Fruit fly (Drosophila melanogaster) whole organism, wandering third instar larva: ENCODE results near the gene CG3176.

Experiments used
- Abd-B ChIP-seq: fragments of >200 bp; optimal IDR thresholded peaks from 2 replicates; lab custom pipeline; 2017; ENCODE audit warnings: missing biosample characterization, missing genetic modification characterization
- CG9705 ChIP-seq: fragments of 200-800 bp; sonication (Bioruptor generic); optimal IDR thresholded peaks from 2 replicates; lab custom pipeline; 2018; ENCODE audit warnings: missing biosample characterization, mild to moderate bottlenecking, missing genetic modification characterization
- Dfd ChIP-seq: fragments of >200 bp; optimal IDR thresholded peaks from 2 replicates; lab custom pipeline; 2017; ENCODE audit warnings: missing biosample characterization, missing genetic modification characterization
- Dif ChIP-seq: fragments of 200-275, 200-300 bp; sonication (Bioruptor generic); optimal IDR thresholded peaks from 2 replicates; lab custom pipeline; 2018; ENCODE audit warnings: missing biosample characterization, missing genetic modification characterization; ENCODE audit not compliant: partially characterized antibody
- GATAd ChIP-seq: sonication (Bioruptor generic); optimal IDR thresholded peaks from 2 replicates; lab custom pipeline; 2016; ENCODE audit warnings: missing biosample characterization, missing genetic modification characterization
- HLH106 ChIP-seq: fragments of 200-800 bp; optimal IDR thresholded peaks from 3 replicates; lab custom pipeline; 2019; ENCODE audit warnings: missing biosample characterization, mild to moderate bottlenecking, missing genetic modification characterization, moderate library complexity
- Hr78 ChIP-seq: fragments of >200 bp; optimal IDR thresholded peaks from 2 replicates; lab custom pipeline; 2017; ENCODE audit warnings: missing biosample characterization, missing genetic modification characterization
- Hr83 ChIP-seq: fragments of 200-300 bp; sonication (Bioruptor generic); optimal IDR thresholded peaks from 2 replicates; lab custom pipeline; 2016; ENCODE audit warnings: missing biosample characterization, mild to moderate bottlenecking, missing genetic modification characterization, moderate library complexity; ENCODE audit not compliant: poor library complexity, severe bottlenecking
- Jra ChIP-seq: sonication (Bioruptor generic); optimal IDR thresholded peaks from 2 replicates; lab custom pipeline; 2016; ENCODE audit warnings: missing biosample characterization, missing genetic modification characterization
- Mio ChIP-seq: sonication (Bioruptor generic); optimal IDR thresholded peaks from 2 replicates; lab custom pipeline; 2016; ENCODE audit warnings: missing biosample characterization, missing genetic modification characterization
- Myc ChIP-seq: fragments of >200 bp; optimal IDR thresholded peaks from 2 replicates; lab custom pipeline; 2017
- N ChIP-seq: fragments of >200 bp; optimal IDR thresholded peaks from 2 replicates; lab custom pipeline; 2018; ENCODE audit warnings: missing biosample characterization, missing external identifiers, missing genetic modification characterization
- OdsH ChIP-seq: fragments of 200-800 bp; sonication (Bioruptor generic); optimal IDR thresholded peaks from 2 replicates; lab custom pipeline; 2016; ENCODE audit warnings: missing biosample characterization, mild to moderate bottlenecking, missing genetic modification characterization
- Rel ChIP-seq, 2 experiments: fragments of 200-800 bp; sonication (Bioruptor generic) in 1 of 2; optimal IDR thresholded peaks; 2 replicates in 1 of 2; 3 replicates in 1 of 2; lab custom pipeline; 2016 to 2019; ENCODE audit warnings: mild to moderate bottlenecking in 2 of 2, missing biosample characterization in 2 of 2, missing genetic modification characterization in 2 of 2, moderate library complexity in 1 of 2
- Sp1 ChIP-seq: fragments of 200-800 bp; sonication (Bioruptor generic); optimal IDR thresholded peaks from 3 replicates; lab custom pipeline; 2019; ENCODE audit warnings: missing biosample characterization, mild to moderate bottlenecking, missing genetic modification characterization, moderate library complexity
- Vsx2 ChIP-seq: fragments of 200-300, 225-300 bp; sonication (Bioruptor generic); optimal IDR thresholded peaks from 2 replicates; lab custom pipeline; 2018; ENCODE audit warnings: missing biosample characterization, missing genetic modification characterization; ENCODE audit not compliant: partially characterized antibody
- br ChIP-seq: fragments of 200-800 bp; sonication (Bioruptor generic); optimal IDR thresholded peaks from 2 replicates; lab custom pipeline; 2016; ENCODE audit warnings: missing biosample characterization, missing genetic modification characterization
- brk ChIP-seq: fragments of 200-800 bp; sonication (Bioruptor generic); optimal IDR thresholded peaks from 2 replicates; lab custom pipeline; 2016; ENCODE audit warnings: missing biosample characterization, mild to moderate bottlenecking, missing genetic modification characterization
- dl ChIP-seq, 2 experiments: fragments of 175-275, 200-275 bp in 1 of 2; fragments of 200-275 bp in 1 of 2; sonication (Bioruptor generic); optimal IDR thresholded peaks; lab custom pipeline; 2018; ENCODE audit warnings: mild to moderate bottlenecking in 2 of 2, missing biosample characterization in 2 of 2, missing genetic modification characterization in 2 of 2, moderate library complexity in 2 of 2; ENCODE audit not compliant: partially characterized antibody in 2 of 2, insufficient read depth in 1 of 2
- dmrt93B ChIP-seq: fragments of 200-800 bp; sonication (Bioruptor generic); optimal IDR thresholded peaks from 2 replicates; lab custom pipeline; 2018; ENCODE audit warnings: missing biosample characterization, mild to moderate bottlenecking, missing genetic modification characterization
- dsf ChIP-seq: sonication (Bioruptor generic); optimal IDR thresholded peaks from 2 replicates; lab custom pipeline; 2016; ENCODE audit warnings: missing biosample characterization, missing genetic modification characterization, borderline replicate concordance
- ey ChIP-seq: fragments of 200-800 bp; sonication (Bioruptor generic); optimal IDR thresholded peaks from 2 replicates; lab custom pipeline; 2016; ENCODE audit warnings: missing biosample characterization, missing genetic modification characterization
- foxo ChIP-seq, 2 experiments: fragments of 200-800 bp; sonication (Bioruptor generic); optimal IDR thresholded peaks; 2 replicates in 1 of 2; 3 replicates in 1 of 2; lab custom pipeline; 2016 to 2017; ENCODE audit warnings: missing biosample characterization in 2 of 2, missing genetic modification characterization in 2 of 2
- fru ChIP-seq: fragments of 200-800 bp; sonication (Bioruptor generic); optimal IDR thresholded peaks from 3 replicates; lab custom pipeline; 2016; ENCODE audit warnings: missing biosample characterization, mild to moderate bottlenecking, missing genetic modification characterization
- h ChIP-seq: fragments of 200-800 bp; sonication (Bioruptor generic); optimal IDR thresholded peaks from 3 replicates; lab custom pipeline; 2016; ENCODE audit warnings: missing biosample characterization, mild to moderate bottlenecking, missing genetic modification characterization
- jim ChIP-seq: fragments of 175-275, 200-325 bp; sonication (Bioruptor generic); optimal IDR thresholded peaks from 2 replicates; lab custom pipeline; 2016; ENCODE audit warnings: missing biosample characterization, mild to moderate bottlenecking, missing genetic modification characterization
- lola ChIP-seq: fragments of >200 bp; optimal IDR thresholded peaks from 2 replicates; lab custom pipeline; 2017; ENCODE audit warnings: missing biosample characterization, missing genetic modification characterization
- pan ChIP-seq: fragments of >200 bp; optimal IDR thresholded peaks from 2 replicates; lab custom pipeline; 2017
- psq ChIP-seq: fragments of 200-800 bp; sonication (Bioruptor generic); optimal IDR thresholded peaks from 3 replicates; lab custom pipeline; 2017; ENCODE audit warnings: missing biosample characterization, mild to moderate bottlenecking, missing genetic modification characterization, moderate library complexity
- rgr ChIP-seq: fragments of 200-800 bp; sonication (Bioruptor generic); optimal IDR thresholded peaks from 3 replicates; lab custom pipeline; 2016; ENCODE audit warnings: missing biosample characterization, mild to moderate bottlenecking, missing genetic modification characterization
- sage ChIP-seq: fragments of 200-800 bp; sonication (Bioruptor generic); optimal IDR thresholded peaks from 2 replicates; lab custom pipeline; 2016; ENCODE audit warnings: missing biosample characterization, mild to moderate bottlenecking, missing genetic modification characterization
- tai ChIP-seq: sonication (Bioruptor generic); optimal IDR thresholded peaks from 2 replicates; lab custom pipeline; 2016; ENCODE audit warnings: missing biosample characterization, missing genetic modification characterization
- usp ChIP-seq: fragments of >200 bp; optimal IDR thresholded peaks from 2 replicates; lab custom pipeline; 2017; ENCODE audit warnings: missing biosample characterization, missing genetic modification characterization
- woc ChIP-seq: sonication (Bioruptor generic); optimal IDR thresholded peaks from 2 replicates; lab custom pipeline; 2016; ENCODE audit warnings: missing biosample characterization, mild to moderate bottlenecking, missing genetic modification characterization

The CG3176 gene

DNA sequence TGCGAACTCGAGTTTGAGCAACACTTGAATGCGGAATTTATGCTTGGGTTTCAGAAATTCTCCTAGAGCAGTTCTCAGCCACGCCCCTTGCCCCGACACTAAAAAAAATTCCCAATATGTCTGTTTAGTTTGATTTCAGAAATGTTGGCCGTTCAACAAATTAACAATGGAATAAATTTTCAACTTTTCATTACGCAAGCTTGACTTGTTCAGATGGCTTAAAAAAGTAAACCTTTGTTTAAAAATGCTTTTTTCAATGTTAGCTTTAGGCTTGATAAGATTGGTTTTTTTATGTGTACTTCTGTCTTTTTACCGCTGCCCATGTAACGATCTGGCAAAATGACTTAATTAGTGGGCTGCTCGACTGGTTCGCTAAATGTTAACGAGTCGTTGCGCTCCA lies 28.9 kb upstream of the CG3176 start:
- TF ChIP-seq sage (no peak), Abd-B (GFP tag; lab: Kevin White, UChicago) (no peak), brk (GFP tag; lab: Kevin White, UChicago) (no peak), lola (no peak), usp (GFP tag; lab: Kevin White, UChicago) (no peak), pan (lab: Kevin White, UChicago) (no peak), Hr78 (no peak), foxo (GFP tag; optimal IDR thresholded peaks at IDR 0.05; lab: Kevin White, UChicago) (no peak), Vsx2 (GFP tag; lab: Kevin White, UChicago) (no peak), ey (no peak), OdsH (no peak), HLH106 (tag; lab: Kevin White, UChicago) (no peak), Rel (GFP tag; optimal IDR thresholded peaks at IDR 0.05; lab: Kevin White, UChicago) (no peak), Rel (tag; optimal IDR thresholded peaks at IDR 0.05; lab: Kevin White, UChicago) (no peak), Dif (GFP tag; lab: Kevin White, UChicago) (no peak), Myc (lab: Kevin White, UChicago) (no peak), GATAd (GFP tag; lab: Kevin White, UChicago) (no peak), Hr83 (no peak), dsf (GFP tag; lab: Kevin White, UChicago) (no peak), woc (GFP tag; lab: Kevin White, UChicago) (no peak), CG9705 (GFP tag; lab: Kevin White, UChicago) (no peak)

DNA sequence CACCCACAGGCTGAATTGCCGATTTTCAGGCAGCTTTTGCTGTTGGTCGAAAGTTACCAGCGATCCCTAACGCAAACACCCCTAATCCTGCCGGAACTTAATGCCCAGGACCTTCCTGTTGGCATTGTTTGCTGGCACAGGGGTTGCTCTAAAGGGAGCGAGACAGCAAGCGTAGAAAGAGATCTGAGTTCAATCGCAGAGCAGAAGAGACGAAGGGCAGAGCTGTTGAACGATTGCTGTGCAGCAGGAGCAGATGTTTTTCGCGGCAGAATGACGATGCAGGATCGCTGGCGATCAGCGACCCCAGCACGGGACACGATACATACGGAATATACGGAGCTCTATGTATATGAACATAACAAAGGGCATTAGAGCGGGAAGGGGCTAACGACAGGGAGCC lies 24.7 kb upstream of the CG3176 start:
- TF ChIP-seq h (GFP tag; lab: Kevin White, UChicago) (no peak), CG9705 (GFP tag; lab: Kevin White, UChicago) (no peak), jim (GFP tag; lab: Kevin White, UChicago) (no peak), brk (GFP tag; lab: Kevin White, UChicago) (no peak), usp (GFP tag; lab: Kevin White, UChicago) (no peak), Vsx2 (GFP tag; lab: Kevin White, UChicago) (no peak), N (GFP tag; lab: Kevin White, UChicago) (no peak), HLH106 (tag; lab: Kevin White, UChicago) (no peak), Mio (GFP tag; lab: Kevin White, UChicago) (no peak), Abd-B (GFP tag; lab: Kevin White, UChicago) (no peak), Sp1 (GFP tag; lab: Kevin White, UChicago) (no peak), dsf (GFP tag; lab: Kevin White, UChicago) (no peak), Jra (GFP tag; lab: Kevin White, UChicago) (no peak), OdsH (no peak), sage (no peak), Hr83 (no peak), fru (GFP tag; lab: Kevin White, UChicago) (no peak)

DNA sequence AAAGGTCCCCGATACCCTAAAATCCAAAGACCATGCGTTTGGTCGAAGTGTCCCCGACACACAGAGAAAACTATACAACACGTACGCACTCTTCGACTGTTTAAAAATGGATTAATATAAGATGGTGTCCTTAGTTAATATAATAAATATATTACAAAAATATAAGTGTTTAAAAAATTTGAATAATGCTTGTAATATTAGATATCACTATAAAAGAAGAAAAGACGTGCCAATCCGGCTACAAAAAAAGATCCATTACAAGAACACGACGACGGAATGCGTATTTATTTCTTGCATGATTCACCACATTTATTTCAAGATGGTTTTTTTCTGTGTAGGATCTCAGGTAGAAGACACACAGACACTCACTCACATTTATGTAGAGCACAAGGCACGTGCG lies 23.9 kb upstream of the CG3176 start:
- TF ChIP-seq Dfd (GFP tag; lab: Kevin White, UChicago) = no peak
- peak in 1 of 2 experiments; percentile 33 for TF ChIP-seq foxo (GFP tag; optimal IDR thresholded peaks at IDR 0.05; lab: Kevin White, UChicago)
- no peak for TF ChIP-seq CG9705 (GFP tag; lab: Kevin White, UChicago)
- no peak for TF ChIP-seq ey
- TF ChIP-seq GATAd (GFP tag; lab: Kevin White, UChicago) = no peak
- TF ChIP-seq jim (GFP tag; lab: Kevin White, UChicago) = no peak
- TF ChIP-seq psq (GFP tag; lab: Kevin White, UChicago) = peak; percentile 3
- TF ChIP-seq Vsx2 (GFP tag; lab: Kevin White, UChicago) = no peak
- TF ChIP-seq h (GFP tag; lab: Kevin White, UChicago) = no peak
- TF ChIP-seq dl (GFP tag; optimal IDR thresholded peaks at IDR 0.05; lab: Kevin White, UChicago; ENCODE audit: insufficient read depth in 1 of 2, partially characterized antibody in 2 of 2) = no peak
- no peak for TF ChIP-seq rgr (GFP tag; lab: Kevin White, UChicago)
- TF ChIP-seq Mio (GFP tag; lab: Kevin White, UChicago) = no peak
- TF ChIP-seq dmrt93B (GFP tag; lab: Kevin White, UChicago) = no peak
- TF ChIP-seq br (GFP tag; lab: Kevin White, UChicago) = no peak

DNA sequence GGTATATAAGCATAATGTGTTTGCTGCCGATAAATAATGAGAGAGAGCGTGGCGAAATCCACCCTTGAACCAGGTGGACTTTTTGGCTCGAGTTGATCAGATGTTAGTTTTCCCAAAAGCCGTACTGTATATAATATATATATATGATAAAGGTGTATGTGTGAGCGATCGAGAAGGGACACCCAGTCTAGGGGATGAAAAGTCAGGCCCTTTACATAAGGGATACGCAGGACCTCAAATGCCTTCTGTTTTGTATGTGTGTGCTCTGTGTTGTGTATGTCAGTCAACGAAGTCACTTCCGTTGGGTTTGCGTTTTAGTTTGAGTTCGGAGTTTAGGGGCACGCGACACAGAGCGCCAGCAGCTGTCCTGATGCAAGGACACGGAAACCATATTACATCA lies 21.2 kb upstream of the CG3176 start, which contains the start of gene ase:
TSS of gene ase (plus strand) at position 301 of the 400 bp plus-strand sequence.
- TF ChIP-seq tai (GFP tag; lab: Kevin White, UChicago) (no peak), brk (GFP tag; lab: Kevin White, UChicago) (no peak)
- TF ChIP-seq, all 38 proteins: peak for 0
